Worm (Caenorhabditis elegans) whole organism, L1 larva: ENCODE results near the gene F58A3.3.
A peak's percentile ranks its signal among the peaks of the same experiment; 100 is the strongest.

Source experiments
- aly-2 ChIP-seq: fragments of 150-350 bp; optimal IDR thresholded peaks from 2 replicates; lab custom pipeline; 2014; ENCODE audit warnings: missing biosample characterization, missing genetic modification characterization
- dpl-1 ChIP-seq, 3 experiments: fragments of 150-350 bp in 2 of 3; sonication (generic microtip) in 1 of 3; optimal IDR thresholded peaks; 2 replicates each; lab custom pipeline; 2014 to 2017; ENCODE audit warnings: missing biosample characterization in 3 of 3, missing genetic modification characterization in 3 of 3, missing genetic modification reagents in 3 of 3
- efl-1 ChIP-seq, 4 experiments: fragments of 150-350 bp; optimal IDR thresholded peaks in 3 of 4; peaks in 1 of 4; 1 replicate in 1 of 4; 2 replicates in 3 of 4; lab custom pipeline; 2014; ENCODE audit warnings: missing biosample characterization in 2 of 4, missing genetic modification characterization in 2 of 4, missing genetic modification reagents in 2 of 4
- elt-2 ChIP-seq: sonication (generic microtip); optimal IDR thresholded peaks from 2 replicates; lab custom pipeline; 2016; ENCODE audit warnings: missing genetic modification characterization, mild to moderate bottlenecking, inconsistent platforms, missing compliant biosample characterization, missing genetic modification reagents
- elt-3 ChIP-seq, 6 experiments: fragments of 150-350 bp in 1 of 6; sonication (generic microtip); optimal IDR thresholded peaks; 2 replicates each; lab custom pipeline; 2017 to 2018; ENCODE audit warnings: missing biosample characterization in 6 of 6, missing genetic modification characterization in 6 of 6, inconsistent platforms in 1 of 6
- fkh-10 ChIP-seq: sonication (generic microtip); optimal IDR thresholded peaks from 2 replicates; lab custom pipeline; 2017; ENCODE audit warnings: missing biosample characterization, missing genetic modification reagents, missing genetic modification characterization
- hpl-2 ChIP-seq: fragments of 150-350 bp; optimal IDR thresholded peaks from 2 replicates; lab custom pipeline; 2014; ENCODE audit warnings: missing biosample characterization, missing genetic modification reagents, missing genetic modification characterization
- jun-1 ChIP-seq: fragments of 150-350 bp; optimal IDR thresholded peaks from 2 replicates; lab custom pipeline; 2014; ENCODE audit warnings: missing biosample characterization, missing genetic modification reagents, missing genetic modification characterization
- lin-13 ChIP-seq: fragments of 150-350 bp; optimal IDR thresholded peaks from 2 replicates; lab custom pipeline; 2014; ENCODE audit warnings: missing biosample characterization, missing genetic modification reagents, missing genetic modification characterization
- lin-14 ChIP-seq: fragments of 200-800 bp; sonication (Bioruptor generic); optimal IDR thresholded peaks from 2 replicates; lab custom pipeline; 2018; ENCODE audit warnings: mild to moderate bottlenecking, missing genetic modification characterization, moderate library complexity, missing compliant biosample characterization
- lin-15B ChIP-seq: fragments of 150-350 bp; sonication (generic microtip); optimal IDR thresholded peaks from 3 replicates; lab custom pipeline; 2014; ENCODE audit warnings: missing biosample characterization, missing genetic modification characterization
- lin-35 ChIP-seq, 2 experiments: fragments of 150-350 bp; optimal IDR thresholded peaks; 2 replicates each; lab custom pipeline; 2014; ENCODE audit warnings: missing biosample characterization in 2 of 2, missing genetic modification characterization in 2 of 2, missing genetic modification reagents in 2 of 2
- lsy-2 ChIP-seq, 2 experiments: fragments of 150-350 bp; optimal IDR thresholded peaks; 2 replicates each; lab custom pipeline; 2014; ENCODE audit warnings: missing biosample characterization in 2 of 2, missing genetic modification characterization in 2 of 2
- mef-2 ChIP-seq: fragments of 150-350 bp; optimal IDR thresholded peaks from 2 replicates; lab custom pipeline; 2014; ENCODE audit warnings: missing biosample characterization, missing genetic modification characterization
- mep-1 ChIP-seq: fragments of 150-350 bp; optimal IDR thresholded peaks from 2 replicates; lab custom pipeline; 2014; ENCODE audit warnings: missing biosample characterization, missing genetic modification characterization
- nhr-11 ChIP-seq: fragments of 150-350 bp; optimal IDR thresholded peaks from 2 replicates; lab custom pipeline; 2014; ENCODE audit warnings: missing biosample characterization, missing genetic modification characterization
- nhr-237 ChIP-seq: fragments of 150-350 bp; optimal IDR thresholded peaks from 2 replicates; lab custom pipeline; 2014; ENCODE audit warnings: missing biosample characterization, missing genetic modification characterization
- nhr-28 ChIP-seq: fragments of 150-350 bp; optimal IDR thresholded peaks from 2 replicates; lab custom pipeline; 2014; ENCODE audit warnings: missing biosample characterization, missing genetic modification characterization
- nhr-47 ChIP-seq: sonication (generic microtip); optimal IDR thresholded peaks from 2 replicates; lab custom pipeline; 2016; ENCODE audit warnings: mild to moderate bottlenecking, missing genetic modification characterization, moderate library complexity, missing compliant biosample characterization
- nhr-77 ChIP-seq: fragments of 150-350 bp; optimal IDR thresholded peaks from 2 replicates; lab custom pipeline; 2014; ENCODE audit warnings: missing biosample characterization, missing genetic modification characterization
- nhr-84 ChIP-seq: sonication (generic microtip); optimal IDR thresholded peaks from 2 replicates; lab custom pipeline; 2017; ENCODE audit warnings: missing biosample characterization, missing genetic modification characterization
- nhr-85 ChIP-seq: sonication (generic microtip); peaks from one replicate; lab custom pipeline; 2016; ENCODE audit warnings: missing genetic modification characterization, inconsistent platforms, missing compliant biosample characterization
- nhr-90 ChIP-seq: sonication (generic microtip); optimal IDR thresholded peaks from 2 replicates; lab custom pipeline; 2016; ENCODE audit warnings: mild to moderate bottlenecking, missing genetic modification characterization, missing compliant biosample characterization; ENCODE audit not compliant: poor library complexity
- pag-3 ChIP-seq: sonication (generic microtip); optimal IDR thresholded peaks from 2 replicates; lab custom pipeline; 2017; ENCODE audit warnings: missing genetic modification characterization, mild to moderate bottlenecking, missing compliant biosample characterization, antibody characterized with exemption, borderline replicate concordance; ENCODE audit not compliant: insufficient read depth
- snpc-4 ChIP-seq: fragments of 150-350 bp; optimal IDR thresholded peaks from 2 replicates; lab custom pipeline; 2014; ENCODE audit warnings: missing biosample characterization, missing genetic modification characterization
- swsn-7 ChIP-seq: sonication (generic microtip); optimal IDR thresholded peaks from 2 replicates; lab custom pipeline; 2016; ENCODE audit warnings: missing genetic modification characterization, missing compliant biosample characterization
- tlp-1 ChIP-seq: fragments of 150-350 bp; optimal IDR thresholded peaks from 2 replicates; lab custom pipeline; 2014; ENCODE audit warnings: missing biosample characterization, missing genetic modification characterization
- unc-130 ChIP-seq: fragments of 150-350 bp; optimal IDR thresholded peaks from 2 replicates; lab custom pipeline; 2017; ENCODE audit warnings: missing biosample characterization, missing genetic modification characterization, inconsistent platforms
- unc-30 ChIP-seq: sonication (generic microtip); optimal IDR thresholded peaks from 2 replicates; lab custom pipeline; 2017; ENCODE audit warnings: missing biosample characterization, missing genetic modification characterization
- xbp-1 ChIP-seq: sonication (generic microtip); optimal IDR thresholded peaks from 2 replicates; lab custom pipeline; 2016; ENCODE audit warnings: missing genetic modification characterization, missing compliant biosample characterization
- ztf-4 ChIP-seq: fragments of 150-350 bp; optimal IDR thresholded peaks from 2 replicates; lab custom pipeline; 2014; ENCODE audit warnings: missing biosample characterization, missing genetic modification characterization

Gene F58A3.3

ce11 chrX:10967698-10968097, 44.7 kb upstream of the F58A3.3 start, which contains the start of gene K09C8.9:
K09C8.9 (minus strand) TSS chrX:10967798.
- TF ChIP-seq aly-2 (no peak), nhr-28 (tag; lab: Kevin White, UChicago) (no peak), unc-130 (tag; lab: Kevin White, UChicago) (no peak), fkh-10 (GFP tag; lab: Kevin White, UChicago) (no peak), efl-1 (optimal IDR thresholded peaks at IDR 0.05; lab: Kevin White, UChicago) (no peak), efl-1 (GFP tag; optimal IDR thresholded peaks at IDR 0.05 in 1 of 2; lab: Kevin White, UChicago) (peak in 1 of 2 experiments; percentile 1)

- no peak for TF ChIP-seq lin-13 (GFP tag; lab: Kevin White, UChicago)
- TF ChIP-seq lsy-2 (tag; optimal IDR thresholded peaks at IDR 0.05; lab: Kevin White, UChicago) = no peak
Measured at ce11 chrX:10970629-10971028, 41.8 kb upstream of the F58A3.3 start, which contains the start of gene K09C8.8. K09C8.8 (plus strand) TSS chrX:10970929.

ce11 chrX:10971118-10971517, 41.3 kb upstream of the F58A3.3 start:
- no peak for TF ChIP-seq efl-1 (optimal IDR thresholded peaks at IDR 0.05; lab: Kevin White, UChicago)
- peak in 1 of 2 experiments; percentile 24 for TF ChIP-seq efl-1 (GFP tag; optimal IDR thresholded peaks at IDR 0.05 in 1 of 2; lab: Kevin White, UChicago)
- no peak for TF ChIP-seq xbp-1 (tag; lab: Kevin White, UChicago)
- TF ChIP-seq unc-30 (tag; lab: Kevin White, UChicago) = no peak
- no peak for TF ChIP-seq nhr-84 (tag; lab: Kevin White, UChicago)
- no peak for TF ChIP-seq mep-1 (tag; lab: Kevin White, UChicago)
- TF ChIP-seq hpl-2 (GFP tag; lab: Kevin White, UChicago) = no peak
- TF ChIP-seq pag-3 (tag; lab: Kevin White, UChicago) = no peak

- TF ChIP-seq efl-1 (optimal IDR thresholded peaks at IDR 0.05; lab: Kevin White, UChicago) (no peak), efl-1 (GFP tag; optimal IDR thresholded peaks at IDR 0.05 in 1 of 2; lab: Kevin White, UChicago) (peak in 1 of 2 experiments; percentile 91), snpc-4 (tag; lab: Kevin White, UChicago) (no peak)
Measured at ce11 chrX:10976447-10977196, 35.8 kb upstream of the F58A3.3 start.

- TF ChIP-seq snpc-4 (tag; lab: Kevin White, UChicago) = no peak
- no peak for TF ChIP-seq tlp-1 (tag; lab: Kevin White, UChicago)
- TF ChIP-seq mef-2 = no peak
- no peak for TF ChIP-seq elt-3 (tag; optimal IDR thresholded peaks at IDR 0.05; lab: Kevin White, UChicago)
- no peak for TF ChIP-seq lin-35 (GFP tag; optimal IDR thresholded peaks at IDR 0.05; lab: Kevin White, UChicago)
- TF ChIP-seq jun-1 (tag; lab: Kevin White, UChicago) = no peak
- TF ChIP-seq nhr-47 (tag; lab: Kevin White, UChicago) = no peak
- no peak for TF ChIP-seq nhr-11 (tag; lab: Kevin White, UChicago)
- TF ChIP-seq nhr-90 (tag; lab: Kevin White, UChicago) = no peak
- no peak for TF ChIP-seq ztf-4 (tag; lab: Kevin White, UChicago)
- TF ChIP-seq lin-15B (tag; lab: Kevin White, UChicago) = no peak
- TF ChIP-seq nhr-237 (tag; lab: Kevin White, UChicago) = no peak
- TF ChIP-seq swsn-7 (tag; lab: Kevin White, UChicago) = no peak
- no peak for TF ChIP-seq elt-2
- TF ChIP-seq nhr-77 = no peak
- no peak for TF ChIP-seq lin-14 (GFP tag; lab: Kevin White, UChicago)
- TF ChIP-seq pag-3 (tag; lab: Kevin White, UChicago) = no peak
- TF ChIP-seq nhr-85 (tag; lab: Kevin White, UChicago) = no peak
- TF ChIP-seq dpl-1 (GFP tag; optimal IDR thresholded peaks at IDR 0.05; lab: Kevin White, UChicago) = no peak
Measured at ce11 chrX:10979186-10979585, 33.3 kb upstream of the F58A3.3 start, which contains the start of gene pxn-2. pxn-2 (minus strand) TSS chrX:10979286.
